Fruit fly (Drosophila melanogaster) whole organism, embryonic: ENCODE measurements around the gene CG5080.

Source experiments
- Bdp1 ChIP-seq: fragments of 200-800 bp; sonication (Bioruptor generic); optimal IDR thresholded peaks from 3 replicates; lab custom pipeline; 2016; ENCODE audit warnings: missing biosample characterization, missing genetic modification characterization
- CG10462 ChIP-seq: fragments of 200-800 bp; sonication (Bioruptor generic); optimal IDR thresholded peaks from 2 replicates; lab custom pipeline; 2016; ENCODE audit warnings: missing biosample characterization, missing genetic modification characterization
- CG12299 ChIP-seq: fragments of 200-800 bp; sonication (Bioruptor generic); optimal IDR thresholded peaks from 2 replicates; lab custom pipeline; 2018; ENCODE audit warnings: missing biosample characterization, mild to moderate bottlenecking, missing genetic modification characterization
- CG1233 ChIP-seq: fragments of 200-800 bp; sonication (Bioruptor generic); optimal IDR thresholded peaks from 4 replicates; lab custom pipeline; 2018; ENCODE audit warnings: missing biosample characterization, mild to moderate bottlenecking, missing genetic modification characterization
- CG14710 ChIP-seq: fragments of 200-800 bp; sonication (Bioruptor generic); optimal IDR thresholded peaks from 3 replicates; lab custom pipeline; 2019; ENCODE audit warnings: missing biosample characterization, mild to moderate bottlenecking, missing genetic modification characterization, moderate library complexity
- CG1529 ChIP-seq: fragments of 200-800 bp; sonication (Bioruptor generic); optimal IDR thresholded peaks from 3 replicates; lab custom pipeline; 2018; ENCODE audit warnings: missing biosample characterization, missing genetic modification characterization
- CG16813 ChIP-seq: fragments of 200-800 bp; sonication (Bioruptor generic); IDR thresholded peaks from 3 replicates; pipeline ENCODE4 v1.3.6; 2022; ENCODE audit warnings: missing biosample characterization, missing genetic modification characterization; ENCODE audit not compliant: partially characterized antibody
- CG16863 ChIP-seq: fragments of 200-800 bp; sonication (Bioruptor generic); optimal IDR thresholded peaks from 3 replicates; lab custom pipeline; 2016; ENCODE audit warnings: missing biosample characterization, missing genetic modification characterization
- CG17612 ChIP-seq: fragments of 200-800 bp; sonication (Bioruptor generic); IDR thresholded peaks from 2 replicates; pipeline ENCODE4 v1.3.6; 2022; ENCODE audit warnings: missing biosample characterization, missing genetic modification characterization
- CG17829 ChIP-seq: fragments of 200-800 bp; optimal IDR thresholded peaks from 2 replicates; lab custom pipeline; 2019; ENCODE audit warnings: missing biosample characterization, mild to moderate bottlenecking, missing genetic modification characterization, moderate library complexity
- CG1792 ChIP-seq: fragments of 200-800 bp; sonication (Bioruptor generic); optimal IDR thresholded peaks from 2 replicates; lab custom pipeline; 2016; ENCODE audit warnings: missing biosample characterization, missing genetic modification characterization
- CG18476 ChIP-seq: fragments of 200-800 bp; sonication (Bioruptor generic); optimal IDR thresholded peaks from 2 replicates; lab custom pipeline; 2016; ENCODE audit warnings: missing biosample characterization, mild to moderate bottlenecking, missing genetic modification characterization
- CG18619 ChIP-seq: fragments of 200-800 bp; sonication (Bioruptor generic); optimal IDR thresholded peaks from 3 replicates; lab custom pipeline; 2017; ENCODE audit warnings: missing biosample characterization, mild to moderate bottlenecking, missing genetic modification characterization
- CG3065 ChIP-seq: fragments of 200-800 bp; sonication (Bioruptor generic); optimal IDR thresholded peaks from 2 replicates; lab custom pipeline; 2016; ENCODE audit warnings: missing biosample characterization, missing genetic modification characterization
- CG34376 ChIP-seq: fragments of 200-800 bp; sonication (Bioruptor generic); optimal IDR thresholded peaks from 2 replicates; lab custom pipeline; 2018; ENCODE audit warnings: missing biosample characterization, mild to moderate bottlenecking, missing genetic modification characterization
- CG4707 ChIP-seq: fragments of 200-800 bp; sonication (Bioruptor generic); optimal IDR thresholded peaks from 2 replicates; lab custom pipeline; 2018; ENCODE audit warnings: missing biosample characterization, mild to moderate bottlenecking, missing genetic modification characterization, moderate library complexity
- CG6791 ChIP-seq: fragments of 200-800 bp; sonication (Bioruptor generic); IDR thresholded peaks from 3 replicates; pipeline ENCODE4 v1.3.6; 2022; ENCODE audit warnings: missing biosample characterization, missing genetic modification characterization; ENCODE audit not compliant: partially characterized antibody
- CG7987 ChIP-seq: fragments of 200-800 bp; sonication (Bioruptor generic); optimal IDR thresholded peaks from 2 replicates; lab custom pipeline; 2018; ENCODE audit warnings: missing biosample characterization, mild to moderate bottlenecking, missing genetic modification characterization, moderate library complexity
- CG8388 ChIP-seq: fragments of 200-800 bp; sonication (Bioruptor generic); optimal IDR thresholded peaks from 2 replicates; lab custom pipeline; 2019; ENCODE audit warnings: missing biosample characterization, mild to moderate bottlenecking, missing genetic modification characterization, moderate library complexity
- CG9727 ChIP-seq: fragments of 200-800 bp; sonication (Bioruptor generic); optimal IDR thresholded peaks from 3 replicates; lab custom pipeline; 2017; ENCODE audit warnings: missing biosample characterization, mild to moderate bottlenecking, missing genetic modification characterization
- CG9876 ChIP-seq: fragments of 200-800 bp; sonication (Bioruptor generic); optimal IDR thresholded peaks from 2 replicates; lab custom pipeline; 2016; ENCODE audit warnings: missing biosample characterization, missing genetic modification characterization
- CoRest ChIP-seq: fragments of 200-800 bp; sonication (Bioruptor generic); optimal IDR thresholded peaks from 3 replicates; lab custom pipeline; 2018; ENCODE audit warnings: missing biosample characterization, mild to moderate bottlenecking, missing genetic modification characterization, moderate library complexity
- Dek ChIP-seq: fragments of 200-800 bp; sonication (Bioruptor generic); optimal IDR thresholded peaks from 3 replicates; lab custom pipeline; 2019; ENCODE audit warnings: missing biosample characterization, mild to moderate bottlenecking, missing genetic modification characterization, moderate library complexity
- Dp ChIP-seq: fragments of 200-800 bp; sonication (Bioruptor generic); optimal IDR thresholded peaks from 2 replicates; lab custom pipeline; 2018; ENCODE audit warnings: missing biosample characterization, mild to moderate bottlenecking, missing genetic modification characterization, moderate library complexity
- Ets65A ChIP-seq: fragments of 200-800 bp; sonication (Bioruptor generic); peaks from one replicate; lab custom pipeline; 2016; ENCODE audit warnings: missing biosample characterization, missing genetic modification characterization
- H2.0 ChIP-seq: fragments of 200-800 bp; sonication (Bioruptor generic); IDR thresholded peaks from 2 replicates; pipeline ENCODE4 v1.3.6; 2022; ENCODE audit warnings: missing biosample characterization, missing genetic modification characterization
- Hmr ChIP-seq: fragments of 200-800 bp; sonication (Bioruptor generic); optimal IDR thresholded peaks from 3 replicates; lab custom pipeline; 2017; ENCODE audit warnings: mild to moderate bottlenecking, missing biosample characterization, missing genetic modification reagents, missing genetic modification characterization
- MTF-1 ChIP-seq: fragments of 200-800 bp; sonication (Bioruptor generic); optimal IDR thresholded peaks from 2 replicates; lab custom pipeline; 2018; ENCODE audit warnings: missing biosample characterization, mild to moderate bottlenecking, missing genetic modification characterization, borderline replicate concordance
- Mad ChIP-seq: fragments of 200-800 bp; sonication (Bioruptor generic); optimal IDR thresholded peaks from 2 replicates; lab custom pipeline; 2016; ENCODE audit warnings: missing biosample characterization, missing genetic modification characterization
- Sox100B ChIP-seq: fragments of 200-800 bp; sonication (Bioruptor generic); optimal IDR thresholded peaks from 3 replicates; lab custom pipeline; 2018; ENCODE audit warnings: missing biosample characterization, mild to moderate bottlenecking, missing genetic modification characterization
- Sox102F ChIP-seq: fragments of 200-800 bp; sonication (Bioruptor generic); optimal IDR thresholded peaks from 2 replicates; lab custom pipeline; 2018; ENCODE audit warnings: missing biosample characterization, mild to moderate bottlenecking, missing genetic modification characterization, moderate library complexity
- Ssrp ChIP-seq: fragments of 200-800 bp; sonication (Bioruptor generic); optimal IDR thresholded peaks from 2 replicates; lab custom pipeline; 2018; ENCODE audit warnings: missing biosample characterization, mild to moderate bottlenecking, missing genetic modification characterization, moderate library complexity
- Xrp1 ChIP-seq: fragments of 200-800 bp; sonication (Bioruptor generic); IDR thresholded peaks from 2 replicates; pipeline ENCODE4 v1.3.6; 2022; ENCODE audit warnings: missing biosample characterization, missing genetic modification characterization
- abd-A ChIP-seq: fragments of 200-800 bp; sonication (Bioruptor generic); optimal IDR thresholded peaks from 3 replicates; lab custom pipeline; 2019; ENCODE audit warnings: missing biosample characterization, mild to moderate bottlenecking, missing genetic modification characterization, moderate library complexity
- bab2 ChIP-seq: fragments of 200-800 bp; sonication (Bioruptor generic); optimal IDR thresholded peaks from 2 replicates; lab custom pipeline; 2016; ENCODE audit warnings: missing biosample characterization, missing genetic modification characterization
- bowl ChIP-seq: fragments of 200-800 bp; sonication (Bioruptor generic); IDR thresholded peaks from 2 replicates; pipeline ENCODE4 v1.3.6; 2022; ENCODE audit warnings: missing biosample characterization, missing genetic modification characterization
- chif ChIP-seq, 2 experiments: fragments of 200-800 bp; sonication (Bioruptor generic); optimal IDR thresholded peaks; 3 replicates each; lab custom pipeline; 2016; ENCODE audit warnings: missing biosample characterization in 2 of 2, missing genetic modification characterization in 2 of 2
- gt ChIP-seq: fragments of 200-800 bp; sonication (Bioruptor generic); IDR thresholded peaks from 2 replicates; pipeline ENCODE4 v1.3.6; 2022; ENCODE audit warnings: missing biosample characterization, missing genetic modification characterization
- hkb ChIP-seq, 2 experiments: fragments of 200-800 bp in 1 of 2; fragments of >200 bp in 1 of 2; sonication (Bioruptor generic) in 1 of 2; IDR thresholded peaks in 1 of 2; optimal IDR thresholded peaks in 1 of 2; 2 replicates each; pipeline versions ENCODE4 v1.3.6 to Lab custom; 2017 to 2022; ENCODE audit warnings: missing biosample characterization in 1 of 2, missing genetic modification characterization in 1 of 2
- klu ChIP-seq: fragments of 200-800 bp; sonication (Bioruptor generic); IDR thresholded peaks from 2 replicates; pipeline ENCODE4 v1.3.6; 2022; ENCODE audit warnings: missing biosample characterization, missing genetic modification characterization
- luna ChIP-seq: fragments of 200-800 bp; sonication (Bioruptor generic); optimal IDR thresholded peaks from 2 replicates; lab custom pipeline; 2016; ENCODE audit warnings: missing biosample characterization, missing genetic modification characterization
- onecut ChIP-seq: fragments of 200-800 bp; sonication (Bioruptor generic); IDR thresholded peaks from 2 replicates; pipeline ENCODE4 v1.3.6; 2022; ENCODE audit warnings: missing biosample characterization, missing genetic modification characterization
- org-1 ChIP-seq: fragments of 200-800 bp; sonication (Bioruptor generic); optimal IDR thresholded peaks from 2 replicates; lab custom pipeline; 2017; ENCODE audit warnings: missing biosample characterization, missing genetic modification characterization
- phol ChIP-seq: fragments of 200-800 bp; sonication (Bioruptor generic); optimal IDR thresholded peaks from 3 replicates; lab custom pipeline; 2018; ENCODE audit warnings: missing biosample characterization, mild to moderate bottlenecking, missing genetic modification characterization, moderate library complexity
- pzg ChIP-seq: fragments of 200-800 bp; sonication (Bioruptor generic); optimal IDR thresholded peaks from 3 replicates; lab custom pipeline; 2018; ENCODE audit warnings: missing biosample characterization, mild to moderate bottlenecking, missing genetic modification characterization, moderate library complexity
- seq ChIP-seq: fragments of 200-800 bp; sonication (Bioruptor generic); IDR thresholded peaks from 2 replicates; pipeline ENCODE4 v1.3.6; 2022; ENCODE audit warnings: missing biosample characterization, missing genetic modification characterization
- stc ChIP-seq: fragments of 200-800 bp; sonication (Bioruptor generic); IDR thresholded peaks from 2 replicates; pipeline ENCODE4 v1.3.6; 2022; ENCODE audit warnings: missing biosample characterization, missing genetic modification characterization
- sug ChIP-seq: fragments of 200-800 bp; optimal IDR thresholded peaks from 2 replicates; lab custom pipeline; 2019; ENCODE audit warnings: missing biosample characterization, mild to moderate bottlenecking, missing genetic modification characterization, moderate library complexity
- usp ChIP-seq: fragments of >200 bp; optimal IDR thresholded peaks from 2 replicates; lab custom pipeline; 2017; ENCODE audit warnings: missing biosample characterization, missing genetic modification characterization

CG5080 gene

dm6 chr2L:1121942-1122710, 41.6 kb downstream of the CG5080 start (continued):
- TF ChIP-seq CG8388 (GFP tag; lab: Kevin White, UChicago) (no peak), abd-A (tag; lab: Kevin White, UChicago) (peak; percentile 46), CG1529 (GFP tag; lab: Kevin White, UChicago) (no peak), pzg (GFP tag; lab: Kevin White, UChicago) (no peak), Dek (tag; lab: Kevin White, UChicago) (no peak), CG9727 (no peak), Dp (GFP tag; lab: Kevin White, UChicago) (no peak), CG18619 (GFP tag; lab: Kevin White, UChicago) (no peak), CG17612 (GFP tag; lab: Robert Waterston, UW) (0 out of 2 replicates have a peak, but pooled peaks have one; percentile 4), hkb (optimal IDR thresholded peaks at IDR 0.05; lab: Kevin White, UChicago) (no peak), hkb (GFP tag; IDR thresholded peaks at IDR 0.05; lab: Robert Waterston, UW) (no peak), luna (GFP tag; lab: Kevin White, UChicago) (no peak), H2.0 (no peak), MTF-1 (no peak), CoRest (tag; lab: Kevin White, UChicago) (no peak), Hmr (GFP tag; lab: Kevin White, UChicago) (no peak), sug (peak; percentile 9), CG14710 (tag; lab: Kevin White, UChicago) (peak; percentile 11), bab2 (GFP tag; lab: Kevin White, UChicago) (no peak), chif (GFP tag; optimal IDR thresholded peaks at IDR 0.05; lab: Kevin White, UChicago) (no peak), seq (GFP tag; lab: Robert Waterston, UW) (no peak), CG7987 (GFP tag; lab: Kevin White, UChicago) (peak; percentile 38), CG16813 (GFP tag; lab: Robert Waterston, UW) (no peak), CG34376 (no peak), bowl (no peak), CG4707 (GFP tag; lab: Kevin White, UChicago) (no peak), CG9876 (GFP tag; lab: Kevin White, UChicago) (no peak), CG10462 (no peak), Xrp1 (GFP tag; lab: Robert Waterston, UW) (peak; percentile 38; the same call in 1 of the 2 replicates), phol (tag; lab: Kevin White, UChicago) (no peak), Sox102F (GFP tag; lab: Kevin White, UChicago) (peak; percentile 22), Bdp1 (no peak), CG1792 (no peak), Sox100B (GFP tag; lab: Kevin White, UChicago) (peak; percentile 30), CG6791 (GFP tag; lab: Robert Waterston, UW) (no peak), CG1233 (no peak), Mad (no peak), Ssrp (tag; lab: Kevin White, UChicago) (no peak), CG17829 (tag; lab: Kevin White, UChicago) (no peak), stc (no peak), CG18476 (GFP tag; lab: Kevin White, UChicago) (no peak), gt (no peak), Ets65A (GFP tag; lab: Kevin White, UChicago) (peak; percentile 33), usp (no peak), CG16863 (GFP tag; lab: Kevin White, UChicago) (peak; percentile 0), org-1 (GFP tag; lab: Kevin White, UChicago) (no peak), CG12299 (tag; lab: Kevin White, UChicago) (no peak), CG3065 (GFP tag; lab: Kevin White, UChicago) (no peak), klu (GFP tag; lab: Robert Waterston, UW) (0 out of 2 replicates have a peak, but pooled peaks have one; percentile 21), onecut (GFP tag; lab: Robert Waterston, UW) (no peak)
